Worm (Caenorhabditis elegans) whole organism, L3 larva: Measurements from ENCODE around the gene popl-5.

ENCODE experiments used
- R02D3.7 ChIP-seq: fragments of 150-350 bp; optimal IDR thresholded peaks from 2 replicates; lab custom pipeline; 2014; ENCODE audit warnings: missing biosample characterization, missing genetic modification characterization
- aly-2 ChIP-seq: fragments of 150-350 bp; optimal IDR thresholded peaks from 2 replicates; lab custom pipeline; 2014; ENCODE audit warnings: missing biosample characterization, missing genetic modification characterization
- ama-1 ChIP-seq: fragments of 150-350 bp; optimal IDR thresholded peaks from 2 replicates; lab custom pipeline; 2018
- ceh-16 ChIP-seq: sonication (generic microtip); optimal IDR thresholded peaks from 2 replicates; lab custom pipeline; 2017; ENCODE audit warnings: missing biosample characterization, missing genetic modification characterization
- ceh-28 ChIP-seq: fragments of 150-350 bp; optimal IDR thresholded peaks from 2 replicates; lab custom pipeline; 2014; ENCODE audit warnings: missing biosample characterization, missing genetic modification reagents, missing genetic modification characterization
- ceh-82 ChIP-seq: fragments of 150-350 bp; optimal IDR thresholded peaks from 2 replicates; lab custom pipeline; 2014; ENCODE audit warnings: missing biosample characterization, missing genetic modification characterization
- ceh-9 ChIP-seq: sonication (generic microtip); optimal IDR thresholded peaks from 2 replicates; lab custom pipeline; 2018; ENCODE audit warnings: missing biosample characterization, missing genetic modification characterization
- egl-27 ChIP-seq: sonication (generic microtip); optimal IDR thresholded peaks from 4 replicates; lab custom pipeline; 2017; ENCODE audit warnings: missing biosample characterization, missing genetic modification reagents, missing genetic modification characterization
- elt-1 ChIP-seq: fragments of 150-350 bp; optimal IDR thresholded peaks from 2 replicates; lab custom pipeline; 2014; ENCODE audit warnings: missing biosample characterization, missing genetic modification characterization
- elt-2 ChIP-seq: sonication (generic microtip); optimal IDR thresholded peaks from 2 replicates; lab custom pipeline; 2016; ENCODE audit warnings: missing genetic modification reagents, mild to moderate bottlenecking, missing genetic modification characterization, missing compliant biosample characterization
- elt-3 ChIP-seq, 3 experiments: fragments of 150-350 bp in 1 of 3; sonication (generic microtip) in 2 of 3; optimal IDR thresholded peaks; 2 replicates in 2 of 3; 4 replicates in 1 of 3; lab custom pipeline; 2014 to 2017; ENCODE audit warnings: missing biosample characterization in 3 of 3, missing genetic modification characterization in 3 of 3
- eor-1 ChIP-seq, 2 experiments: fragments of 150-350 bp; optimal IDR thresholded peaks; 2 replicates each; lab custom pipeline; 2014 to 2018; ENCODE audit warnings: missing biosample characterization in 2 of 2, missing genetic modification characterization in 2 of 2
- fkh-10 ChIP-seq: sonication (generic microtip); optimal IDR thresholded peaks from 2 replicates; lab custom pipeline; 2017; ENCODE audit warnings: missing biosample characterization, missing genetic modification reagents, missing genetic modification characterization
- fkh-2 ChIP-seq: fragments of 150-350 bp; optimal IDR thresholded peaks from 2 replicates; lab custom pipeline; 2014; ENCODE audit warnings: missing biosample characterization, missing genetic modification reagents, missing genetic modification characterization
- fos-1 ChIP-seq: fragments of 150-350 bp; optimal IDR thresholded peaks from 2 replicates; lab custom pipeline; 2014; ENCODE audit warnings: missing biosample characterization, missing genetic modification characterization
- hmg-11 ChIP-seq: sonication (generic microtip); optimal IDR thresholded peaks from 2 replicates; lab custom pipeline; 2016; ENCODE audit warnings: missing genetic modification characterization, missing compliant biosample characterization
- mdl-1 ChIP-seq: fragments of 150-350 bp; optimal IDR thresholded peaks from 2 replicates; lab custom pipeline; 2014; ENCODE audit warnings: missing biosample characterization, missing genetic modification characterization
- nfya-1 ChIP-seq: sonication (generic microtip); optimal IDR thresholded peaks from 2 replicates; lab custom pipeline; 2017; ENCODE audit warnings: missing genetic modification characterization, mild to moderate bottlenecking, missing compliant biosample characterization, antibody characterized with exemption, moderate library complexity; ENCODE audit not compliant: insufficient read depth
- nhr-11 ChIP-seq: fragments of 150-350 bp; optimal IDR thresholded peaks from 2 replicates; lab custom pipeline; 2014; ENCODE audit warnings: missing biosample characterization, missing genetic modification characterization
- nhr-12 ChIP-seq: fragments of 150-350 bp; optimal IDR thresholded peaks from 2 replicates; lab custom pipeline; 2014; ENCODE audit warnings: missing biosample characterization, missing genetic modification characterization
- nhr-23 ChIP-seq: fragments of 150-350 bp; optimal IDR thresholded peaks from 2 replicates; lab custom pipeline; 2014; ENCODE audit warnings: missing biosample characterization, missing genetic modification reagents, missing genetic modification characterization
- nhr-25 ChIP-seq: sonication (generic microtip); optimal IDR thresholded peaks from 2 replicates; lab custom pipeline; 2017; ENCODE audit warnings: missing biosample characterization, missing genetic modification characterization
- nhr-67 ChIP-seq: fragments of 150-350 bp; optimal IDR thresholded peaks from 2 replicates; lab custom pipeline; 2014; ENCODE audit warnings: missing biosample characterization, missing genetic modification characterization
- nhr-76 ChIP-seq: fragments of 150-350 bp; sonication (generic microtip); optimal IDR thresholded peaks from 5 replicates; lab custom pipeline; 2014; ENCODE audit warnings: missing biosample characterization, missing genetic modification characterization
- nhr-77 ChIP-seq: fragments of 150-350 bp; optimal IDR thresholded peaks from 2 replicates; lab custom pipeline; 2014; ENCODE audit warnings: missing biosample characterization, missing genetic modification characterization
- pha-4 ChIP-seq: fragments of 150-350 bp; optimal IDR thresholded peaks from 2 replicates; lab custom pipeline; 2014; ENCODE audit warnings: missing biosample characterization, missing genetic modification reagents, missing genetic modification characterization
- pqm-1 ChIP-seq: fragments of 150-350 bp; optimal IDR thresholded peaks from 2 replicates; lab custom pipeline; 2017; ENCODE audit warnings: missing biosample characterization, missing genetic modification characterization, inconsistent platforms
- skn-1 ChIP-seq: fragments of 150-350 bp; optimal IDR thresholded peaks from 2 replicates; lab custom pipeline; 2014; ENCODE audit warnings: missing biosample characterization, missing genetic modification characterization
- snpc-4 ChIP-seq: fragments of 150-350 bp; optimal IDR thresholded peaks from 2 replicates; lab custom pipeline; 2014; ENCODE audit warnings: missing biosample characterization, missing genetic modification characterization
- tbx-2 ChIP-seq: sonication (generic microtip); optimal IDR thresholded peaks from 2 replicates; lab custom pipeline; 2016; ENCODE audit warnings: mild to moderate bottlenecking, missing genetic modification characterization, missing compliant biosample characterization
- unc-39 ChIP-seq: sonication (generic microtip); optimal IDR thresholded peaks from 4 replicates; lab custom pipeline; 2017; ENCODE audit warnings: missing biosample characterization, missing genetic modification characterization
- unc-62 ChIP-seq: fragments of 150-350 bp; sonication (generic microtip); optimal IDR thresholded peaks from 4 replicates; lab custom pipeline; 2014; ENCODE audit warnings: missing biosample characterization, missing genetic modification reagents, missing genetic modification characterization
- zag-1 ChIP-seq: fragments of 150-350 bp; optimal IDR thresholded peaks from 2 replicates; lab custom pipeline; 2014; ENCODE audit warnings: missing biosample characterization, missing genetic modification characterization
- ztf-11 ChIP-seq: fragments of 150-350 bp; optimal IDR thresholded peaks from 2 replicates; lab custom pipeline; 2014; ENCODE audit warnings: missing biosample characterization, missing genetic modification characterization
- ztf-4 ChIP-seq: fragments of 150-350 bp; optimal IDR thresholded peaks from 2 replicates; lab custom pipeline; 2014; ENCODE audit warnings: missing biosample characterization, missing genetic modification characterization

Gene popl-5

DNA sequence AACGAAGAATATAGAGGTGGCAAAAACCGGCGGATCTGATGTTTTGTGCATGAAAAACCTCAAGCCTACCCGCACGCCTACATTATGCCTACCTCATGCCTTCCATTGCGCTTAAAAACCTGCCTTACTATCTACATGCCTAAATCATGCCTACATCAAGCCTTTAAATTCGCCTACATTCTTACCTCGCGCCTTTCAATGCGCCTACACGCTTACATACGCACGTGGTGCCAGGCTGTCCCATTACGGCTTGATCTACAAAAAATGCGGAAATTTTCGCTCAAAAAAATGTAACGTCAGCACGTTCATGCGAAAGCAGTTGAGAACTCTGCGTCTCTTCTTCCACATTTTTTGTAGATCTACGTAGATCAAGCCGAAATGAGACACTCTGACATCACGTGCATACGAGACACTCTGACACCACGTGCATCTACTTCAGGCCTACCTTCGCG, 3.0 kb downstream of the popl-5 start, which contains the start of gene fbxa-220:
Gene fbxa-220, minus strand, starts transcription at position 51 of the 452 bp plus-strand sequence.
- TF ChIP-seq pha-4 (no peak), ztf-11 (tag; lab: Kevin White, UChicago) (no peak), mdl-1 (tag; lab: Kevin White, UChicago) (no peak), nhr-67 (tag; lab: Kevin White, UChicago) (no peak), nfya-1 (tag; lab: Kevin White, UChicago) (no peak), elt-1 (tag; lab: Kevin White, UChicago) (no peak), fos-1 (tag; lab: Kevin White, UChicago) (no peak), nhr-11 (tag; lab: Kevin White, UChicago) (no peak)
- TF ChIP-seq, all 47 proteins: peak for 0

DNA sequence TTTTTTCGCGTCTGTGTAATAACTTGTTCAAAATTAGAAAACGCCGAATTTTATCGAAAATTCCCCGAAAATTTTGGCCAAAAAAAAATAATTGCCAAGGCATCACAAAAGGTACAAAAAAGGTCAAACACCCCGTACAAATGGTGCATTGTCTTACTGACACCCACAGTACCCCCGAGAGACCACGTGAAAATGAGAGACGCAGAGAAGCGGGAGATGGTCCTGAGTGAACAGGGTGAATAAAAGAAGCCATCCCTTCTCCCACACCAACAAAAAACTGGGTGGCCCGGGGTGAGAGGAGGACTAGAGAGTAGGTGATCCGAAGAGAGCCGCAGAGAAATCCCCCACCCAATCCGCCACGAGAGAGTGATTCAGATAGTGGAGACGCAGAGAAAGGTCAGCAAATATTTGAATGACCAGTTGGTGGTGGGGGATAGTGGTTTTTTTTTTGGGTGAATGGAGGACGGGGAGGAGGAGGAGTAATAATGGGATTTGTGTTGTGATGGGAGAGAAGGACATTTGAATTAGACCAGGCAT, 5.8 kb downstream of the popl-5 start:
- TF ChIP-seq ceh-82 (tag; lab: Kevin White, UChicago) (no peak), egl-27 (tag; lab: Kevin White, UChicago) (no peak), fkh-2 (tag; lab: Kevin White, UChicago) (no peak), eor-1 (tag; optimal IDR thresholded peaks at IDR 0.05; lab: Kevin White, UChicago) (no peak), pha-4 (no peak), nhr-77 (tag; lab: Kevin White, UChicago) (no peak), snpc-4 (tag; lab: Kevin White, UChicago) (no peak), unc-62 (GFP tag; lab: Kevin White, UChicago) (no peak), aly-2 (tag; lab: Kevin White, UChicago) (no peak), ceh-28 (no peak), elt-1 (tag; lab: Kevin White, UChicago) (no peak), tbx-2 (tag; lab: Kevin White, UChicago) (no peak), R02D3.7 (no peak), zag-1 (tag; lab: Kevin White, UChicago) (no peak), elt-3 (tag; optimal IDR thresholded peaks at IDR 0.05; lab: Kevin White, UChicago) (no peak), ceh-16 (tag; lab: Kevin White, UChicago) (no peak), ceh-9 (tag; lab: Kevin White, UChicago) (no peak), elt-2 (tag; lab: Kevin White, UChicago) (no peak)

DNA sequence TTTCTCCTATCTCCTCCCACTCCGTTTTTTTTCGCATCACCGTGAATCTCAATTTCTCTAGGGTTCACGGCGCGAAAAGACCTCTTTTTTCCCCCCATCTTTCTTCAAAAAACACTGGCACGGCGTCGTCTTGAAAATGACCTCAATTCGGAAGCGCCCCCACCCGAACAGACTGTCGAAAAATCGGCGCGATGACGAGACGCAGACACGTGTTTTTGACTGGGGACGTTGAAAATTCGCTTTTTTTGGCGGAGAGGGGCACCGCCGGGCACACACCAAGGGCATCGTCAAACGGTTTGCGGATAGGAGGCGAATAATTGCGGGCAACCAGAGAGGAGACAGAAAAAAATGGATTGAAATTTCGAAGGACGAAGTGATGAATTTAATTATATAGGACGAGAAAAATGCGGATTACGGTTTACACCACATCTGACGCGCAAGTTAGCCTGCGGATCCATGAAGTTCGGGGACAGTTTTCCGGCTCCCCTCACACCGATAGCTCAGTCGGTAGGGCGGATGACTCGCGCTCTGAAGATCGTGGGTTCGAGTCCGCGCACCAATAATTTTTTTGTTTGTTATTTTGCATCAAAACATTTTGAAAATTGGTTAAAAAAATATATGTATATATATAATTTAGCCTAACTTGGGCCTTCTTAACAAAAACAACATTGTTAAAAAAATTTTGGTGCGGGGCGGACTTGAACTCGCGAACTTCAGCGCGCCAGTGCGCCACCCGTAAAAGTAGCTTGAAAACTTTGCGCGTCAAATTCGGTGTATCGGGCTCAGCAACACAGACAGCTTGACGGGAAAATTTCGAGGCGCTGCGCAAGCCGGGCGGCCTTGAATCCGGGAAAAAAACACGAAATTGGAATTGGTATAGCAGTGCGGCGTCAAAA, 8.4 kb downstream of the popl-5 start:
- peak; percentile 32 for TF ChIP-seq hmg-11 (tag; lab: Kevin White, UChicago)
- no peak for TF ChIP-seq pqm-1 (tag; lab: Kevin White, UChicago)
- TF ChIP-seq nhr-25 (tag; lab: Kevin White, UChicago) = peak; percentile 77
- TF ChIP-seq nhr-23 = peak; percentile 28
- no peak for TF ChIP-seq ceh-16 (tag; lab: Kevin White, UChicago)

DNA sequence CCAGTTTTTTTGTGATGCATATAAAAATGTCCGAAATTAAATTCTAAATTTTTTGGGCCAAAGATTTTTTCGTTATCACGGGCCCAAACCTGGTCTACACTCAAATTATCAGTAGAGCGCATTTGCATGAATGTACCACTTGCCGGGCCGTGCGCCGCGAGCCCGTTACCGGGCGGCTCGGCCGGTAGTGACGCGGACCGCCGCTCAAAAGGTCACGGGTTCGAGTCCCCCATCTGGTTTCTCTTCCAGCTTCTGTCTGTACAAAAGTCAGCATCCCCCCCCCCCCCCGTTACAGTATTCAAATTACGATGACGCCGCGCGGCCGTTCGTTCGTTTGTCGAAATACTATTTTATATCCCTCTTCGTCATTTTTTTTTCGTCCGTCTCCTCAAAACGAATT, 9.8 kb downstream of the popl-5 start:
- TF ChIP-seq nhr-12 (tag; lab: Kevin White, UChicago) (no peak), ama-1 (lab: Kevin White, UChicago) (no peak), mdl-1 (tag; lab: Kevin White, UChicago) (no peak), fkh-10 (GFP tag; lab: Kevin White, UChicago) (no peak), ztf-4 (tag; lab: Kevin White, UChicago) (no peak), nhr-76 (tag; lab: Kevin White, UChicago) (no peak), skn-1 (tag; lab: Kevin White, UChicago) (no peak), nhr-77 (tag; lab: Kevin White, UChicago) (no peak), nhr-67 (tag; lab: Kevin White, UChicago) (no peak), ceh-82 (tag; lab: Kevin White, UChicago) (no peak), unc-39 (tag; lab: Kevin White, UChicago) (no peak), fos-1 (tag; lab: Kevin White, UChicago) (no peak)
